Fruit fly (Drosophila melanogaster) whole organism, embryonic: ENCODE data around the gene Sgp.

ENCODE experiments used
- CG11696 ChIP-seq: fragments of 200-800 bp; sonication (Bioruptor generic); IDR thresholded peaks from 2 replicates; pipeline ENCODE4 v1.3.6; 2022; ENCODE audit warnings: missing biosample characterization, missing genetic modification characterization
- CG11723 ChIP-seq: fragments of 200-800 bp; sonication (Bioruptor generic); optimal IDR thresholded peaks from 2 replicates; lab custom pipeline; 2017; ENCODE audit warnings: missing biosample characterization, mild to moderate bottlenecking, missing genetic modification characterization
- CG14014 ChIP-seq: fragments of 200-800 bp; sonication (Bioruptor generic); IDR thresholded peaks from 2 replicates; pipeline ENCODE4 v1.3.6; 2022; ENCODE audit warnings: missing biosample characterization, missing genetic modification characterization
- CG1529 ChIP-seq: fragments of 200-800 bp; sonication (Bioruptor generic); optimal IDR thresholded peaks from 3 replicates; lab custom pipeline; 2018; ENCODE audit warnings: missing biosample characterization, missing genetic modification characterization
- CG1603 ChIP-seq: fragments of 200-800 bp; sonication (Bioruptor generic); optimal IDR thresholded peaks from 2 replicates; lab custom pipeline; 2019; ENCODE audit warnings: missing biosample characterization, mild to moderate bottlenecking, missing genetic modification characterization, moderate library complexity
- CG16779 ChIP-seq: fragments of 200-800 bp; sonication (Bioruptor generic); IDR thresholded peaks from 2 replicates; pipeline ENCODE4 v1.3.6; 2022; ENCODE audit warnings: missing biosample characterization, missing genetic modification characterization
- CG18764 ChIP-seq: fragments of 200-800 bp; sonication (Bioruptor generic); optimal IDR thresholded peaks from 3 replicates; lab custom pipeline; 2016; ENCODE audit warnings: missing biosample characterization, missing genetic modification characterization
- CG2199 ChIP-seq: fragments of 200-800 bp; sonication (Bioruptor generic); IDR thresholded peaks from 3 replicates; pipeline ENCODE4 v1.3.6; 2022; ENCODE audit warnings: missing biosample characterization, missing genetic modification characterization
- CG32767 ChIP-seq: fragments of 200-800 bp; sonication (Bioruptor generic); IDR thresholded peaks from 2 replicates; pipeline ENCODE4 v1.3.6; 2022; ENCODE audit warnings: missing biosample characterization, missing genetic modification characterization
- CG34224 ChIP-seq: fragments of 200-800 bp; sonication (Bioruptor generic); IDR thresholded peaks from 3 replicates; pipeline ENCODE4 v1.3.6; 2022; ENCODE audit warnings: missing biosample characterization, missing genetic modification characterization; ENCODE audit not compliant: partially characterized antibody
- CG6272 ChIP-seq: fragments of 200-800 bp; sonication (Bioruptor generic); IDR thresholded peaks from 2 replicates; pipeline ENCODE4 v1.3.6; 2022; ENCODE audit warnings: missing biosample characterization, missing genetic modification characterization
- CG6854 ChIP-seq: fragments of 200-800 bp; sonication (Bioruptor generic); optimal IDR thresholded peaks from 3 replicates; lab custom pipeline; 2017; ENCODE audit warnings: missing biosample characterization, mild to moderate bottlenecking, missing genetic modification characterization
- CG8281 ChIP-seq: fragments of 200-800 bp; sonication (Bioruptor generic); optimal IDR thresholded peaks from 2 replicates; lab custom pipeline; 2018; ENCODE audit warnings: missing biosample characterization, mild to moderate bottlenecking, missing genetic modification characterization, moderate library complexity
- CG8290 ChIP-seq, 3 experiments: fragments of 200-800 bp; sonication (Bioruptor generic); optimal IDR thresholded peaks; 2 replicates each; lab custom pipeline; 2016 to 2019; ENCODE audit warnings: missing biosample characterization in 3 of 3, missing genetic modification characterization in 3 of 3, mild to moderate bottlenecking in 2 of 3, moderate library complexity in 1 of 3
- CG8388 ChIP-seq: fragments of 200-800 bp; sonication (Bioruptor generic); optimal IDR thresholded peaks from 2 replicates; lab custom pipeline; 2019; ENCODE audit warnings: missing biosample characterization, mild to moderate bottlenecking, missing genetic modification characterization, moderate library complexity
- CG9876 ChIP-seq: fragments of 200-800 bp; sonication (Bioruptor generic); optimal IDR thresholded peaks from 2 replicates; lab custom pipeline; 2016; ENCODE audit warnings: missing biosample characterization, missing genetic modification characterization
- Dll ChIP-seq: fragments of 200-800 bp; sonication (Bioruptor generic); IDR thresholded peaks from 4 replicates; pipeline ENCODE4 v1.3.6; 2022; ENCODE audit warnings: missing biosample characterization, missing genetic modification characterization; ENCODE audit not compliant: partially characterized antibody
- E2f1 ChIP-seq: fragments of 200-800 bp; sonication (Bioruptor generic); IDR thresholded peaks from 2 replicates; pipeline ENCODE4 v1.3.6; 2022; ENCODE audit warnings: missing biosample characterization, missing genetic modification characterization
- E2f2 ChIP-seq: fragments of 200-800 bp; sonication (Bioruptor generic); IDR thresholded peaks from 2 replicates; pipeline ENCODE4 v1.3.6; 2022; ENCODE audit warnings: missing biosample characterization, missing genetic modification characterization
- Fer1 ChIP-seq: fragments of 200-800 bp; sonication (Bioruptor generic); optimal IDR thresholded peaks from 2 replicates; lab custom pipeline; 2017; ENCODE audit warnings: missing biosample characterization, mild to moderate bottlenecking, missing genetic modification characterization
- HmgD ChIP-seq: fragments of 200-800 bp; sonication (Bioruptor generic); optimal IDR thresholded peaks from 3 replicates; lab custom pipeline; 2016; ENCODE audit warnings: missing biosample characterization, missing genetic modification characterization
- Hr51 ChIP-seq, 2 experiments: fragments of 200-800 bp; sonication (Bioruptor generic); optimal IDR thresholded peaks; 2 replicates in 1 of 2; 3 replicates in 1 of 2; lab custom pipeline; 2016 to 2018; ENCODE audit warnings: missing biosample characterization in 2 of 2, missing genetic modification characterization in 2 of 2, mild to moderate bottlenecking in 1 of 2, moderate library complexity in 1 of 2
- Nf-YB ChIP-seq: fragments of 200-800 bp; sonication (Bioruptor generic); optimal IDR thresholded peaks from 3 replicates; lab custom pipeline; 2019; ENCODE audit warnings: missing biosample characterization, mild to moderate bottlenecking, missing genetic modification characterization, moderate library complexity
- Sox100B ChIP-seq: fragments of 200-800 bp; sonication (Bioruptor generic); optimal IDR thresholded peaks from 3 replicates; lab custom pipeline; 2018; ENCODE audit warnings: missing biosample characterization, mild to moderate bottlenecking, missing genetic modification characterization
- Spps ChIP-seq: fragments of 200-800 bp; sonication (Bioruptor generic); optimal IDR thresholded peaks from 2 replicates; lab custom pipeline; 2018; ENCODE audit warnings: missing biosample characterization, mild to moderate bottlenecking, missing genetic modification characterization
- Stat92E ChIP-seq, 3 experiments: fragments of >200 bp in 2 of 3; fragments of 200-800 bp in 1 of 3; sonication (Bioruptor generic) in 1 of 3; optimal IDR thresholded peaks; 2 replicates each; lab custom pipeline; 2017 to 2019; ENCODE audit warnings: missing biosample characterization in 3 of 3, missing genetic modification characterization in 3 of 3, mild to moderate bottlenecking in 1 of 3, moderate library complexity in 1 of 3
- Trl ChIP-seq, 3 experiments: fragments of >200 bp in 2 of 3; fragments of 200-800 bp in 1 of 3; sonication (Bioruptor generic) in 1 of 3; optimal IDR thresholded peaks; 2 replicates in 1 of 3; 3 replicates in 2 of 3; lab custom pipeline; 2016 to 2017; ENCODE audit warnings: missing biosample characterization in 1 of 3, missing genetic modification characterization in 1 of 3
- ab ChIP-seq: fragments of 200-800 bp; sonication (Bioruptor generic); optimal IDR thresholded peaks from 2 replicates; lab custom pipeline; 2016; ENCODE audit warnings: missing biosample characterization, missing genetic modification characterization
- bsh ChIP-seq, 2 experiments: fragments of 200-800 bp; sonication (Bioruptor generic); optimal IDR thresholded peaks; 2 replicates each; lab custom pipeline; 2017 to 2018; ENCODE audit warnings: mild to moderate bottlenecking in 2 of 2, missing biosample characterization in 2 of 2, missing genetic modification characterization in 2 of 2, moderate library complexity in 1 of 2
- caup ChIP-seq: fragments of 200-800 bp; sonication (Bioruptor generic); optimal IDR thresholded peaks from 3 replicates; lab custom pipeline; 2017; ENCODE audit warnings: missing biosample characterization, mild to moderate bottlenecking, missing genetic modification characterization, moderate library complexity; ENCODE audit not compliant: severe bottlenecking
- croc ChIP-seq: fragments of 200-800 bp; sonication (Bioruptor generic); conservative IDR thresholded peaks from 3 replicates; pipeline ENCODE4 v1.3.6; 2022; ENCODE audit warnings: missing biosample characterization, missing genetic modification characterization
- da ChIP-seq: fragments of 200-800 bp; sonication (Bioruptor generic); optimal IDR thresholded peaks from 2 replicates; lab custom pipeline; 2016; ENCODE audit warnings: missing biosample characterization, missing genetic modification characterization
- dimm ChIP-seq: fragments of 200-800 bp; sonication (Bioruptor generic); IDR thresholded peaks from 2 replicates; pipeline ENCODE4 v1.3.6; 2022; ENCODE audit warnings: missing biosample characterization, missing genetic modification characterization
- dysf ChIP-seq: fragments of 200-800 bp; sonication (Bioruptor generic); IDR thresholded peaks from 3 replicates; pipeline ENCODE4 v1.3.6; 2022; ENCODE audit warnings: missing biosample characterization, missing genetic modification characterization
- emc ChIP-seq: fragments of 200-800 bp; sonication (Bioruptor generic); optimal IDR thresholded peaks from 2 replicates; lab custom pipeline; 2016; ENCODE audit warnings: missing biosample characterization, missing genetic modification characterization
- esg ChIP-seq: fragments of 200-800 bp; sonication (Bioruptor generic); conservative IDR thresholded peaks from 2 replicates; pipeline ENCODE4 v1.3.6; 2022; ENCODE audit warnings: missing biosample characterization, missing genetic modification characterization
- eve ChIP-seq, 2 experiments: fragments of >200 bp; optimal IDR thresholded peaks; 2 replicates each; lab custom pipeline; 2017; ENCODE audit warnings: missing biosample characterization in 2 of 2, missing genetic modification characterization in 2 of 2
- fd102C ChIP-seq: fragments of 200-800 bp; sonication (Bioruptor generic); optimal IDR thresholded peaks from 2 replicates; lab custom pipeline; 2018; ENCODE audit warnings: missing biosample characterization, mild to moderate bottlenecking, missing genetic modification characterization, moderate library complexity
- fd3F ChIP-seq: fragments of 200-800 bp; sonication (Bioruptor generic); optimal IDR thresholded peaks from 2 replicates; lab custom pipeline; 2018; ENCODE audit warnings: missing biosample characterization, mild to moderate bottlenecking, missing genetic modification characterization, moderate library complexity
- gcm2 ChIP-seq: fragments of 200-800 bp; sonication (Bioruptor generic); optimal IDR thresholded peaks from 2 replicates; lab custom pipeline; 2016; ENCODE audit warnings: missing biosample characterization, missing genetic modification characterization
- ham ChIP-seq: fragments of 200-800 bp; sonication (Bioruptor generic); IDR thresholded peaks from 2 replicates; pipeline ENCODE4 v1.3.6; 2022; ENCODE audit warnings: missing biosample characterization, missing genetic modification characterization
- hb ChIP-seq: fragments of 200-800 bp; sonication (Bioruptor generic); IDR thresholded peaks from 3 replicates; pipeline ENCODE4 v1.3.6; 2022; ENCODE audit warnings: missing biosample characterization, missing genetic modification characterization; ENCODE audit not compliant: partially characterized antibody
- insv ChIP-seq, 2 experiments: fragments of 200-800 bp; sonication (Bioruptor generic); optimal IDR thresholded peaks; 3 replicates each; lab custom pipeline; 2016 to 2018; ENCODE audit warnings: missing biosample characterization in 2 of 2, missing genetic modification characterization in 2 of 2
- row ChIP-seq: fragments of 200-800 bp; sonication (Bioruptor generic); IDR thresholded peaks from 3 replicates; pipeline ENCODE4 v1.3.6; 2022; ENCODE audit warnings: missing biosample characterization, missing genetic modification characterization
- schlank ChIP-seq: fragments of 200-800 bp; sonication (Bioruptor generic); optimal IDR thresholded peaks from 2 replicates; lab custom pipeline; 2018; ENCODE audit warnings: missing biosample characterization, mild to moderate bottlenecking, missing genetic modification characterization
- ssp ChIP-seq: fragments of 200-800 bp; sonication (Bioruptor generic); IDR thresholded peaks from 2 replicates; pipeline ENCODE4 v1.3.6; 2022; ENCODE audit warnings: missing biosample characterization, missing genetic modification characterization
- trem ChIP-seq: fragments of 200-800 bp; optimal IDR thresholded peaks from 3 replicates; lab custom pipeline; 2019; ENCODE audit warnings: missing biosample characterization, mild to moderate bottlenecking, missing genetic modification characterization, moderate library complexity

Gene Sgp

dm6 chr2L:8534515-8535295 is 15.2 kb downstream of the Sgp start (continued):
- peak; percentile 92 for TF ChIP-seq CG32767 (GFP tag; lab: Robert Waterston, UW)
- peak; percentile 98 for TF ChIP-seq CG1529 (GFP tag; lab: Kevin White, UChicago)
- TF ChIP-seq CG6854 (GFP tag; lab: Kevin White, UChicago): peak; percentile 87
- peak; percentile 87 for TF ChIP-seq CG8281 (tag; lab: Kevin White, UChicago)
- TF ChIP-seq trem (tag; lab: Kevin White, UChicago): peak; percentile 90
- TF ChIP-seq hb (GFP tag; lab: Robert Waterston, UW): no peak; the same call in 2 of the 3 replicates
- peak; percentile 94 for TF ChIP-seq Fer1 (GFP tag; lab: Kevin White, UChicago)
- TF ChIP-seq gcm2: peak; percentile 66
- peak; percentile 81 to 99 for TF ChIP-seq Hr51 (GFP tag; optimal IDR thresholded peaks at IDR 0.05; lab: Kevin White, UChicago)
- peak; percentile 96 for TF ChIP-seq row
- TF ChIP-seq CG6272 (GFP tag; lab: Robert Waterston, UW): peak; percentile 90
- TF ChIP-seq Trl (optimal IDR thresholded peaks at IDR 0.05; lab: Kevin White, UChicago): peak; percentile 92 to 96
- peak; percentile 82 for TF ChIP-seq Trl (GFP tag; optimal IDR thresholded peaks at IDR 0.05; lab: Kevin White, UChicago)
- peak; percentile 64 for TF ChIP-seq schlank (tag; lab: Kevin White, UChicago)
- TF ChIP-seq da: peak; percentile 64
- peak; percentile 97 for TF ChIP-seq esg
- peak; percentile 98 for TF ChIP-seq Sox100B (GFP tag; lab: Kevin White, UChicago)
- peak; percentile 94 for TF ChIP-seq Spps
- peak; percentile 75 for TF ChIP-seq CG11696 (GFP tag; lab: Robert Waterston, UW)
- peak; percentile 59 for TF ChIP-seq emc (GFP tag; lab: Kevin White, UChicago)
- TF ChIP-seq CG14014 (GFP tag; lab: Robert Waterston, UW): peak; percentile 86
- peak; percentile 6 for TF ChIP-seq fd102C (GFP tag; lab: Kevin White, UChicago)
- no peak for TF ChIP-seq ham (GFP tag; lab: Robert Waterston, UW)
- no peak for TF ChIP-seq HmgD (GFP tag; lab: Kevin White, UChicago)
- TF ChIP-seq ssp (GFP tag; lab: Robert Waterston, UW): peak; percentile 87
- peak; percentile 87 for TF ChIP-seq CG11723 (GFP tag; lab: Kevin White, UChicago)
- TF ChIP-seq ab (GFP tag; lab: Kevin White, UChicago): no peak
- TF ChIP-seq Dll: peak; percentile 58; the same call in 2 of the 4 replicates
- peak; percentile 95 for TF ChIP-seq E2f1 (GFP tag; lab: Robert Waterston, UW)
- peak; percentile 96 to 98 for TF ChIP-seq bsh (GFP tag; optimal IDR thresholded peaks at IDR 0.05; lab: Kevin White, UChicago)
- peak; percentile 89 for TF ChIP-seq dimm (GFP tag; lab: Robert Waterston, UW)
- TF ChIP-seq insv (GFP tag; optimal IDR thresholded peaks at IDR 0.05; lab: Kevin White, UChicago): peak in 1 of 2 experiments; percentile 51
- peak; percentile 95 for TF ChIP-seq dysf (GFP tag; lab: Robert Waterston, UW)
- peak in 1 of 2 experiments; percentile 99 for TF ChIP-seq eve (GFP tag; optimal IDR thresholded peaks at IDR 0.05; lab: Kevin White, UChicago)
- TF ChIP-seq caup (GFP tag; lab: Kevin White, UChicago): peak; percentile 67
- TF ChIP-seq CG2199 (GFP tag; lab: Robert Waterston, UW): peak; percentile 89; the same call in 2 of the 3 replicates
- peak; percentile 94 for TF ChIP-seq CG1603 (tag; lab: Kevin White, UChicago)
- peak; percentile 96 for TF ChIP-seq croc (GFP tag; lab: Robert Waterston, UW)
- peak; percentile 80 for TF ChIP-seq Nf-YB
- peak in 1 of 3 experiments; percentile 90 for TF ChIP-seq Stat92E (GFP tag; optimal IDR thresholded peaks at IDR 0.05; lab: Kevin White, UChicago)
- TF ChIP-seq CG8388 (GFP tag; lab: Kevin White, UChicago): peak; percentile 96
- TF ChIP-seq CG9876 (GFP tag; lab: Kevin White, UChicago): peak; percentile 39
- peak; percentile 90 for TF ChIP-seq CG18764 (GFP tag; lab: Kevin White, UChicago)
- TF ChIP-seq CG34224 (GFP tag; lab: Robert Waterston, UW): peak; percentile 31; the same call in 2 of the 3 replicates
- TF ChIP-seq CG16779: peak; percentile 86
- peak; percentile 72 for TF ChIP-seq CG8290 (GFP tag; optimal IDR thresholded peaks at IDR 0.05; lab: Kevin White, UChicago)
- peak; percentile 81 to 85 for TF ChIP-seq CG8290 (tag; optimal IDR thresholded peaks at IDR 0.05; lab: Kevin White, UChicago)
- TF ChIP-seq E2f2: peak; percentile 80
- TF ChIP-seq fd3F (GFP tag; lab: Kevin White, UChicago): peak; percentile 90
